Worm (Caenorhabditis elegans) whole organism, L4 larva: Measurements from ENCODE around the gene F22B5.6.
"Not testable (repeated sequence)": the region's sequence is repeated elsewhere in the genome, so short reads cannot be mapped to it uniquely, and the experiment has no call there.

Experiments
- ama-1 ChIP-seq: fragments of 150-350 bp; optimal IDR thresholded peaks from 2 replicates; lab custom pipeline; 2014; ENCODE audit warnings: inconsistent platforms, mixed read lengths
- ceh-28 ChIP-seq: fragments of 150-350 bp; optimal IDR thresholded peaks from 2 replicates; lab custom pipeline; 2014; ENCODE audit warnings: missing biosample characterization, missing genetic modification reagents, missing genetic modification characterization
- dmd-6 ChIP-seq: fragments of 200-800 bp; sonication (Bioruptor generic); IDR thresholded peaks from 2 replicates; pipeline ENCODE4 v1.3.6; 2022; ENCODE audit warnings: missing genetic modification reagents, missing genetic modification characterization, missing compliant biosample characterization
- lir-3 ChIP-seq: sonication (generic microtip); optimal IDR thresholded peaks from 2 replicates; lab custom pipeline; 2016; ENCODE audit warnings: mild to moderate bottlenecking, missing genetic modification characterization, missing compliant biosample characterization
- nhr-11 ChIP-seq: fragments of 150-350 bp; optimal IDR thresholded peaks from 2 replicates; lab custom pipeline; 2014; ENCODE audit warnings: missing biosample characterization, missing genetic modification characterization
- nhr-76 ChIP-seq: fragments of 150-350 bp; optimal IDR thresholded peaks from 2 replicates; lab custom pipeline; 2014; ENCODE audit warnings: missing biosample characterization, missing genetic modification characterization
- skn-1 ChIP-seq: fragments of 150-350 bp; optimal IDR thresholded peaks from 2 replicates; lab custom pipeline; 2014; ENCODE audit warnings: missing biosample characterization, missing genetic modification characterization
- snpc-4 ChIP-seq: fragments of 150-350 bp; optimal IDR thresholded peaks from 2 replicates; lab custom pipeline; 2014; ENCODE audit warnings: missing biosample characterization, missing genetic modification characterization
- unc-62 ChIP-seq, 3 experiments: fragments of 150-350 bp in 1 of 3; sonication (generic microtip); optimal IDR thresholded peaks in 2 of 3; peaks in 1 of 3; 1 replicate in 1 of 3; 2 replicates in 2 of 3; lab custom pipeline; 2014 to 2017; ENCODE audit warnings: missing biosample characterization in 3 of 3, missing genetic modification characterization in 3 of 3, missing genetic modification reagents in 3 of 3, missing genotype in 1 of 3

ce11 chrII:8459832-8460566 lies 4.0 kb upstream of the F22B5.6 start:
- not testable (repeated sequence) for TF ChIP-seq ceh-28 (tag; lab: Kevin White, UChicago); unc-62 (GFP tag; optimal IDR thresholded peaks at IDR 0.05 in 1 of 2; lab: Kevin White, UChicago); unc-62 (tag; optimal IDR thresholded peaks at IDR 0.05; lab: Kevin White, UChicago); lir-3 (tag; lab: Kevin White, UChicago); skn-1; nhr-76; ama-1; nhr-11 (tag; lab: Kevin White, UChicago); snpc-4 (tag; lab: Kevin White, UChicago); dmd-6 (GFP tag; lab: Robert Waterston, UW)
